Fruit fly (Drosophila melanogaster): ENCODE measurements around the gene MAPk-Ak2.
A peak's percentile ranks its signal among the peaks of the same experiment; 100 is the strongest.

Gene MAPk-Ak2

DNA sequence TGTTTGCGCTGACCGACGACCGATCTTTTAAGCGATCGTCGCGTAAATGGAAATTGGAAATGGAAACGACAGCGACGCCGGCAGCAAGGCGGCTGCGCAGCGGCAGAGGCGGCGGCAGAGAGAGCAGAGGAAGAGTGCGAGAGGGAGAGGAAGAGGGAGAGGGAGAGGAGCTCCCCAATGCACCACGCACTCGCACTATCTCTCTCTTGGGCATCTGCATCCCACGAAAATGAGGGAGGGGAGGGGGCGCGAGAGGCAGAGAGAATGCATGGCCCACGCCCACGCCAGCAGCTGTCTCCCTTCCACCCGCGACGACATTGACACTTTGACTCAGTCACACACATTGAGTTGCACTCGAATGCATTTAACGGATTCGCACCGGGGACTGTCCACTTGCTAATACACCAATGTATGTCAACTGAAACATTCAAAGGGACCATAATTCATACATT is 6.8 kb upstream of the MAPk-Ak2 start, which contains the start of gene CG3097 (continued):
- TF ChIP-seq topi (GFP tag; optimal IDR thresholded peaks at IDR 0.05): no peak
- TF ChIP-seq ss (GFP tag; optimal IDR thresholded peaks at IDR 0.05): peak; percentile 22 to 30
- TF ChIP-seq net (GFP tag; optimal IDR thresholded peaks at IDR 0.05): peak; percentile 5
- no peak for TF ChIP-seq CG15336 (GFP tag; IDR thresholded peaks at IDR 0.05)
- no peak for TF ChIP-seq fd59A (GFP tag; optimal IDR thresholded peaks at IDR 0.05)
- no peak for TF ChIP-seq Hr4 (GFP tag; optimal IDR thresholded peaks at IDR 0.05)
- TF ChIP-seq CG6276 (GFP tag; optimal IDR thresholded peaks at IDR 0.05): no peak

- TF ChIP-seq vri (GFP tag; optimal IDR thresholded peaks at IDR 0.05) (no peak), Sox102F (GFP tag; optimal IDR thresholded peaks at IDR 0.05) (no peak), CG6808 (GFP tag; optimal IDR thresholded peaks at IDR 0.05) (peak; percentile 70), CG8119 (GFP tag; IDR thresholded peaks at IDR 0.05) (no peak), fd59A (GFP tag; optimal IDR thresholded peaks at IDR 0.05) (no peak), CG11902 (GFP tag; optimal IDR thresholded peaks at IDR 0.05) (no peak), Hr4 (GFP tag; optimal IDR thresholded peaks at IDR 0.05) (no peak), CG34406 (GFP tag; optimal IDR thresholded peaks at IDR 0.05) (no peak), cyc (GFP tag; optimal IDR thresholded peaks at IDR 0.05) (no peak), Smox (GFP tag; optimal IDR thresholded peaks at IDR 0.05) (no peak), CG11762 (GFP tag; optimal IDR thresholded peaks at IDR 0.05; ENCODE audit: insufficient read depth) (no peak), Ets21C (GFP tag; optimal IDR thresholded peaks at IDR 0.05) (no peak), CG6163 (GFP tag; IDR thresholded peaks at IDR 0.05) (peak; percentile 61; the same call in 2 of the 3 replicates), CG8319 (GFP tag; optimal IDR thresholded peaks at IDR 0.05) (no peak), Sox15 (GFP tag; optimal IDR thresholded peaks at IDR 0.05) (no peak), spab (GFP tag; optimal IDR thresholded peaks at IDR 0.05) (peak; percentile 45), eg (GFP tag; IDR thresholded peaks at IDR 0.05) (no peak), net (GFP tag; optimal IDR thresholded peaks at IDR 0.05) (no peak), CG7368 (GFP tag; optimal IDR thresholded peaks at IDR 0.05) (no peak), Sox14 (GFP tag; optimal IDR thresholded peaks at IDR 0.05) (no peak), CG1621 (tag; optimal IDR thresholded peaks at IDR 0.05) (peak; percentile 35), Eip78C (GFP tag) (peak; percentile 63), topi (GFP tag; optimal IDR thresholded peaks at IDR 0.05) (no peak), CG11294 (GFP tag; IDR thresholded peaks at IDR 0.05) (no peak), ss (GFP tag; optimal IDR thresholded peaks at IDR 0.05) (peak; percentile 72 to 74), CG9139 (GFP tag; optimal IDR thresholded peaks at IDR 0.05) (peak; percentile 76), CG4318 (GFP tag; optimal IDR thresholded peaks at IDR 0.05) (no peak), CG3032 (tag; optimal IDR thresholded peaks at IDR 0.05) (no peak), fkh (GFP tag; optimal IDR thresholded peaks at IDR 0.05) (peak; percentile 70), Gug (GFP tag; IDR thresholded peaks at IDR 0.05) (no peak), Blimp-1 (GFP tag; optimal IDR thresholded peaks at IDR 0.05) (peak; percentile 86), pdm3 (GFP tag; optimal IDR thresholded peaks at IDR 0.05) (no peak), dsx (GFP tag; optimal IDR thresholded peaks at IDR 0.05; ENCODE audit: poor library complexity, severe bottlenecking) (peak; percentile 41), CG15336 (GFP tag; IDR thresholded peaks at IDR 0.05) (no peak), CG16779 (tag; optimal IDR thresholded peaks at IDR 0.05) (peak; percentile 25), esn (GFP tag; optimal IDR thresholded peaks at IDR 0.05) (no peak), Hr39 (GFP tag; optimal IDR thresholded peaks at IDR 0.05) (no peak), svp (GFP tag) (no peak), dac (GFP tag; optimal IDR thresholded peaks at IDR 0.05) (no peak), CG6276 (GFP tag; optimal IDR thresholded peaks at IDR 0.05) (no peak), Eip75B (GFP tag; optimal IDR thresholded peaks at IDR 0.05) (peak; percentile 24), salr (GFP tag; optimal IDR thresholded peaks at IDR 0.05) (no peak), CG10631 (GFP tag; optimal IDR thresholded peaks at IDR 0.05) (no peak), CG10669 (GFP tag; optimal IDR thresholded peaks at IDR 0.05) (peak; percentile 31), CG32006 (GFP tag; optimal IDR thresholded peaks at IDR 0.05) (no peak), Ets96B (tag; optimal IDR thresholded peaks at IDR 0.05) (peak; percentile 20), CG6854 (GFP tag; optimal IDR thresholded peaks at IDR 0.05) (peak; percentile 61)
These were observed 4.7 kb upstream of the MAPk-Ak2 start for dm6 chrX:5768602-5769251.

Measured in whole organism, prepupa.